Worm (Caenorhabditis elegans) whole organism, young adult: ENCODE measurements around the gene glb-11.

Experiments used
- B0336.3 ChIP-seq: fragments of 200-800 bp; sonication (Bioruptor generic); IDR thresholded peaks from 2 replicates; pipeline ENCODE4 v1.3.6; 2022; ENCODE audit warnings: missing genetic modification characterization, missing compliant biosample characterization
- C06A6.2 ChIP-seq: fragments of 200-800 bp; sonication (Bioruptor generic); conservative IDR thresholded peaks from 2 replicates; pipeline ENCODE4 v1.3.6; 2022; ENCODE audit warnings: missing genetic modification characterization, missing compliant biosample characterization
- F33H1.4 ChIP-seq: fragments of 200-800 bp; sonication (Bioruptor generic); IDR thresholded peaks from 2 replicates; pipeline ENCODE4 v1.3.6; 2022; ENCODE audit warnings: missing genetic modification reagents, missing genetic modification characterization, missing compliant biosample characterization
- F55B11.4 ChIP-seq: sonication (generic microtip); optimal IDR thresholded peaks from 2 replicates; lab custom pipeline; 2016; ENCODE audit warnings: missing compliant biosample characterization, missing genetic modification characterization, borderline replicate concordance; ENCODE audit not compliant: insufficient read depth
- K11D2.4 ChIP-seq: fragments of 200-800 bp; sonication (Bioruptor generic); IDR thresholded peaks from 2 replicates; pipeline ENCODE4 v1.3.6; 2022; ENCODE audit warnings: missing genetic modification reagents, missing genetic modification characterization, missing compliant biosample characterization
- Y53F4B.3 ChIP-seq: fragments of 200-800 bp; sonication (Bioruptor generic); IDR thresholded peaks from 2 replicates; pipeline ENCODE4 v1.3.6; 2022; ENCODE audit warnings: missing genetic modification reagents, missing genetic modification characterization, missing compliant biosample characterization
- Y95B8A.8 ChIP-seq: fragments of 200-800 bp; sonication (Bioruptor generic); IDR thresholded peaks from 2 replicates; pipeline ENCODE4 v1.3.6; 2022; ENCODE audit warnings: missing genetic modification reagents, missing genetic modification characterization, missing compliant biosample characterization
- ama-1 ChIP-seq, 3 experiments: fragments of 150-350 bp in 1 of 3; sonication (generic microtip) in 2 of 3; optimal IDR thresholded peaks; 2 replicates each; lab custom pipeline; 2014 to 2018; ENCODE audit warnings: missing biosample characterization in 2 of 3, missing genetic modification characterization in 2 of 3, missing genetic modification reagents in 2 of 3
- aptf-2 ChIP-seq: fragments of 200-800 bp; sonication (Bioruptor generic); conservative IDR thresholded peaks from 2 replicates; pipeline ENCODE4 v1.3.6; 2022; ENCODE audit warnings: missing genetic modification reagents, missing genetic modification characterization, missing compliant biosample characterization
- atf-7 ChIP-seq: sonication (generic microtip); optimal IDR thresholded peaks from 2 replicates; lab custom pipeline; 2017; ENCODE audit warnings: mild to moderate bottlenecking, missing genetic modification characterization, missing compliant biosample characterization
- attf-3 ChIP-seq: fragments of 200-800 bp; sonication (Bioruptor generic); conservative IDR thresholded peaks from 2 replicates; pipeline ENCODE4 v1.3.6; 2022; ENCODE audit warnings: missing genetic modification reagents, missing genetic modification characterization, missing compliant biosample characterization
- attf-5 ChIP-seq: fragments of 200-800 bp; sonication (Bioruptor generic); optimal IDR thresholded peaks from 2 replicates; lab custom pipeline; 2018; ENCODE audit warnings: mild to moderate bottlenecking, missing genetic modification characterization, missing compliant biosample characterization
- attf-6 ChIP-seq: fragments of 200-800 bp; sonication (Bioruptor generic); IDR thresholded peaks from 2 replicates; pipeline ENCODE4 v1.3.6; 2022; ENCODE audit warnings: missing genetic modification reagents, missing genetic modification characterization, missing compliant biosample characterization
- cebp-1 ChIP-seq, 2 experiments: fragments of 200-800 bp in 1 of 2; sonication (Bioruptor generic) in 1 of 2; sonication (generic microtip) in 1 of 2; IDR thresholded peaks in 1 of 2; optimal IDR thresholded peaks in 1 of 2; 2 replicates each; pipeline versions ENCODE4 v1.3.6 to Lab custom; 2017 to 2022; ENCODE audit warnings: missing compliant biosample characterization in 2 of 2, missing genetic modification characterization in 2 of 2, mild to moderate bottlenecking in 1 of 2, missing genetic modification reagents in 1 of 2, moderate library complexity in 1 of 2
- chd-7 ChIP-seq: sonication (generic microtip); optimal IDR thresholded peaks from 2 replicates; lab custom pipeline; 2016; ENCODE audit warnings: mild to moderate bottlenecking, missing genetic modification characterization, moderate library complexity, missing compliant biosample characterization
- die-1 ChIP-seq: sonication (generic microtip); optimal IDR thresholded peaks from 2 replicates; lab custom pipeline; 2016; ENCODE audit warnings: missing genotype, mild to moderate bottlenecking, missing genetic modification characterization, missing compliant biosample characterization
- egl-18 ChIP-seq: fragments of 200-800 bp; sonication (Bioruptor generic); IDR thresholded peaks from 2 replicates; pipeline ENCODE4 v1.3.6; 2022; ENCODE audit warnings: missing genetic modification reagents, missing genetic modification characterization, missing compliant biosample characterization
- egrh-3 ChIP-seq: fragments of 200-800 bp; sonication (Bioruptor generic); IDR thresholded peaks from 2 replicates; pipeline ENCODE4 v1.3.6; 2022; ENCODE audit warnings: missing genetic modification reagents, missing genetic modification characterization, missing compliant biosample characterization
- hmg-1.2 ChIP-seq: fragments of 200-800 bp; sonication (Bioruptor generic); IDR thresholded peaks from 2 replicates; pipeline ENCODE4 v1.3.6; 2022; ENCODE audit warnings: missing genetic modification reagents, missing genetic modification characterization, missing compliant biosample characterization
- hmg-20 ChIP-seq: fragments of 200-800 bp; sonication (Bioruptor generic); IDR thresholded peaks from 2 replicates; pipeline ENCODE4 v1.3.6; 2022; ENCODE audit warnings: missing genetic modification reagents, missing genetic modification characterization, missing compliant biosample characterization
- hsf-1 ChIP-seq: fragments of 200-800 bp; sonication (Bioruptor generic); IDR thresholded peaks from 2 replicates; pipeline ENCODE4 v1.3.6; 2022; ENCODE audit warnings: missing genetic modification reagents, missing genetic modification characterization, missing compliant biosample characterization
- lin-35 ChIP-seq, 3 experiments: fragments of 150-350 bp in 2 of 3; sonication (generic microtip) in 1 of 3; optimal IDR thresholded peaks; 2 replicates each; lab custom pipeline; 2014 to 2018; ENCODE audit warnings: missing biosample characterization in 3 of 3, missing genetic modification characterization in 3 of 3, missing genetic modification reagents in 3 of 3
- lin-54 ChIP-seq: fragments of 200-800 bp; sonication (Bioruptor generic); optimal IDR thresholded peaks from 2 replicates; lab custom pipeline; 2018; ENCODE audit warnings: mild to moderate bottlenecking, missing genetic modification characterization, missing compliant biosample characterization
- madf-3 ChIP-seq: fragments of 200-800 bp; sonication (Bioruptor generic); IDR thresholded peaks from 2 replicates; pipeline ENCODE4 v1.3.6; 2022; ENCODE audit warnings: missing genetic modification reagents, missing genetic modification characterization, missing compliant biosample characterization
- madf-8 ChIP-seq: fragments of 200-800 bp; sonication (Bioruptor generic); conservative IDR thresholded peaks from 2 replicates; pipeline ENCODE4 v1.3.6; 2022; ENCODE audit warnings: missing genetic modification reagents, missing genetic modification characterization, missing compliant biosample characterization
- nhr-27 ChIP-seq: fragments of 200-800 bp; sonication (Bioruptor generic); optimal IDR thresholded peaks from 2 replicates; lab custom pipeline; 2018; ENCODE audit warnings: mild to moderate bottlenecking, missing genetic modification characterization, moderate library complexity, missing compliant biosample characterization
- nhr-80 ChIP-seq: sonication (generic microtip); optimal IDR thresholded peaks from 2 replicates; lab custom pipeline; 2016; ENCODE audit warnings: missing genetic modification characterization, missing compliant biosample characterization
- rec-8 ChIP-seq, 2 experiments: sonication (generic microtip); optimal IDR thresholded peaks; 2 replicates each; lab custom pipeline; 2016; ENCODE audit warnings: mild to moderate bottlenecking in 2 of 2, missing genetic modification characterization in 2 of 2, missing genetic modification reagents in 2 of 2, missing genotype in 2 of 2, missing biosample characterization in 1 of 2, missing compliant biosample characterization in 1 of 2, moderate library complexity in 1 of 2
- sdz-38 ChIP-seq: sonication (generic microtip); optimal IDR thresholded peaks from 2 replicates; lab custom pipeline; 2016; ENCODE audit warnings: missing genotype, missing genetic modification characterization, missing compliant biosample characterization
- snpc-3.4 ChIP-seq: sonication (generic microtip); optimal IDR thresholded peaks from 2 replicates; lab custom pipeline; 2017; ENCODE audit warnings: missing genetic modification characterization, mild to moderate bottlenecking, missing compliant biosample characterization, antibody characterized with exemption, moderate library complexity, missing genotype, missing genetic modification reagents
- somi-1 ChIP-seq: fragments of 200-800 bp; sonication (Bioruptor generic); optimal IDR thresholded peaks from 2 replicates; lab custom pipeline; 2018; ENCODE audit warnings: mild to moderate bottlenecking, missing genetic modification characterization, missing compliant biosample characterization
- sptf-2 ChIP-seq: fragments of 200-800 bp; sonication (Bioruptor generic); optimal IDR thresholded peaks from 2 replicates; lab custom pipeline; 2018; ENCODE audit warnings: mild to moderate bottlenecking, missing genetic modification characterization, missing compliant biosample characterization
- tbp1 ChIP-seq: fragments of 200-800 bp; sonication (Bioruptor generic); optimal IDR thresholded peaks from 2 replicates; lab custom pipeline; 2018; ENCODE audit warnings: mild to moderate bottlenecking, missing genetic modification characterization, missing compliant biosample characterization
- tbx-9 ChIP-seq: sonication (generic microtip); optimal IDR thresholded peaks from 2 replicates; lab custom pipeline; 2016; ENCODE audit warnings: borderline replicate concordance, missing genetic modification characterization, inconsistent platforms, missing compliant biosample characterization
- zim-3 ChIP-seq: sonication (generic microtip); optimal IDR thresholded peaks from 2 replicates; lab custom pipeline; 2017; ENCODE audit warnings: mild to moderate bottlenecking, missing genetic modification characterization, moderate library complexity, missing compliant biosample characterization
- ztf-22 ChIP-seq: fragments of 200-800 bp; sonication (Bioruptor generic); optimal IDR thresholded peaks from 2 replicates; lab custom pipeline; 2018; ENCODE audit warnings: mild to moderate bottlenecking, missing genetic modification characterization, moderate library complexity, missing compliant biosample characterization
- ztf-28 ChIP-seq: fragments of 200-800 bp; sonication (Bioruptor generic); IDR thresholded peaks from 2 replicates; pipeline ENCODE4 v1.3.6; 2022; ENCODE audit warnings: missing genetic modification reagents, missing genetic modification characterization, missing compliant biosample characterization
- ztf-3 ChIP-seq: fragments of 200-800 bp; sonication (Bioruptor generic); optimal IDR thresholded peaks from 2 replicates; lab custom pipeline; 2018; ENCODE audit warnings: mild to moderate bottlenecking, missing genetic modification characterization, missing compliant biosample characterization

glb-11 gene

ce11 chrIII:3978438-3978837 lies 13.6 kb downstream of the glb-11 start:
- TF ChIP-seq ztf-22 (GFP tag; lab: Kevin White, UChicago) (no peak), madf-8 (GFP tag; lab: Robert Waterston, UW) (no peak), rec-8 (tag; optimal IDR thresholded peaks at IDR 0.05; lab: Kevin White, UChicago) (no peak), ama-1 (optimal IDR thresholded peaks at IDR 0.05; lab: Kevin White, UChicago) (no peak), ama-1 (GFP tag; optimal IDR thresholded peaks at IDR 0.05; lab: Kevin White, UChicago) (no peak), sdz-38 (tag; lab: Kevin White, UChicago) (no peak), ztf-28 (GFP tag; lab: Robert Waterston, UW) (no peak), hmg-20 (GFP tag; lab: Robert Waterston, UW) (no peak), F55B11.4 (no peak), hsf-1 (GFP tag; lab: Robert Waterston, UW) (no peak)

- TF ChIP-seq egrh-3, result peak; percentile 58; the same call in 1 of the 2 replicates
- TF ChIP-seq cebp-1 (GFP tag; IDR thresholded peaks at IDR 0.05; lab: Robert Waterston, UW), result no peak
- TF ChIP-seq cebp-1 (tag; optimal IDR thresholded peaks at IDR 0.05; lab: Kevin White, UChicago), result peak; percentile 45
- TF ChIP-seq attf-5 (GFP tag; lab: Kevin White, UChicago), result peak; percentile 26
- no peak for TF ChIP-seq F33H1.4 (GFP tag; lab: Robert Waterston, UW)
- TF ChIP-seq nhr-80 (tag; lab: Kevin White, UChicago), result peak; percentile 10
- no peak for TF ChIP-seq egl-18 (GFP tag; lab: Robert Waterston, UW)
- TF ChIP-seq aptf-2, result no peak
- TF ChIP-seq ztf-3 (GFP tag; lab: Kevin White, UChicago), result no peak
- no peak for TF ChIP-seq zim-3 (tag; lab: Kevin White, UChicago)
- no peak for TF ChIP-seq sptf-2
- TF ChIP-seq lin-35 (GFP tag; optimal IDR thresholded peaks at IDR 0.05; lab: Kevin White, UChicago), result no peak
- TF ChIP-seq, all 124 proteins: peak for 4
Observed at ce11 chrIII:3976992-3977391, 15.0 kb downstream of the glb-11 start.

DNA sequence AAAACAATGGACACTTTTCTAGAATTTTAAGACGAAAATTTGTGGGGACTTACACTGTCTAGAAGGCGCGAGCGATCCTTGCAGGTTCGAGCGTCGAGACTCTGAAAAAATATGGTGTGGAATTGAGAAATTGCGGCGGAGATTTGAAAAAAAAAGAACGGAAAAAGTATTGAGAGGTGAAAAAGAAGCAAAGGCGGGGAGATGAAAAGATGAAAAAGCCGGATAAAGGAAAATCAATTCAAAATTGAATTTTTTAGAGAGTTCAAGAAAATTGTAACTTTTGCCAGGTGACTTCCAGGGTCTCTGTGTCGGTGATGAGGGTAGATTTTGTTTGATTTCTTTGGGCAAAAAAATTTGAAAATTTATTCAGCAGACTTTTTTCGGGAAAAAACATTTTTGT lies 15.7 kb downstream of the glb-11 start, which contains the start of gene msi-1:
Gene msi-1 (minus strand): TSS at position 101 of the 400 bp plus-strand sequence.
- TF ChIP-seq ztf-22 (GFP tag; lab: Kevin White, UChicago) (no peak), lin-35 (GFP tag; optimal IDR thresholded peaks at IDR 0.05; lab: Kevin White, UChicago) (no peak), tbp1 (no peak), lin-54 (GFP tag; lab: Kevin White, UChicago) (no peak), attf-6 (GFP tag; lab: Robert Waterston, UW) (no peak), nhr-27 (tag; lab: Kevin White, UChicago) (no peak), tbx-9 (tag; lab: Kevin White, UChicago) (no peak), attf-3 (GFP tag; lab: Robert Waterston, UW) (no peak), hmg-1.2 (GFP tag; lab: Robert Waterston, UW) (no peak), rec-8 (tag; optimal IDR thresholded peaks at IDR 0.05; lab: Kevin White, UChicago) (no peak), Y95B8A.8 (no peak), sptf-2 (no peak), snpc-3.4 (no peak), K11D2.4 (GFP tag; lab: Robert Waterston, UW) (no peak), Y53F4B.3 (no peak), madf-3 (no peak)
- TF ChIP-seq, all 124 proteins: peak for 0

ce11 chrIII:3975008-3975407 lies 17.0 kb downstream of the glb-11 start:
- TF ChIP-seq atf-7 (tag; lab: Kevin White, UChicago) (no peak), C06A6.2 (GFP tag; lab: Robert Waterston, UW) (no peak), B0336.3 (GFP tag; lab: Robert Waterston, UW) (no peak), chd-7 (no peak), somi-1 (GFP tag; lab: Kevin White, UChicago) (no peak), die-1 (tag; lab: Kevin White, UChicago) (no peak), hmg-1.2 (GFP tag; lab: Robert Waterston, UW) (no peak)
